Worm (Caenorhabditis elegans): ENCODE results near the gene K05F6.14.

DNA sequence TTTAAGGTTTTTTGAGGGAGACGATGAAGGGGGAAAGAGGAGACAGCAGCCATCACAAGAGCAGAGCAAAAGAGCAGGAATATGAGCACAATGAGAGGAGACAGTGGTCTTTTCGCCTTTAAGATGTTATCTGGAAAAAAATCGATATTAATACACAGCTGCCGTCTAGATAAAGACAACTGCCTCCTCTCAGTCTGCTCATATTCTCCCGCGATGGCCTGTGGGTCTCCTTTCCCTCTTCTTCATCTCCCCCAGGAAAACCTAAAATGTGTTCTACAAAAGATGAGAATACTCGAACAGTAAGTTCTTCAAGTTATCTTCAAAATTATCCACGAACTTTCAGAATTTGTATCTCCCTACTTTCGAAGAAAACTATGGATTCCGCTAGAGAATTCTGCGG is 11.5 kb upstream of the K05F6.14 start, which contains the start of the genes fbxb-52 and fbxb-51:
- TF ChIP-seq him-1 (tag; optimal IDR thresholded peaks at IDR 0.05) (no peak), dao-5 (tag; optimal IDR thresholded peaks at IDR 0.05) (no peak), W03F9.2 (tag; optimal IDR thresholded peaks at IDR 0.05) (no peak)
